Worm (Caenorhabditis elegans): ENCODE data around the gene C25E10.17.

DNA sequence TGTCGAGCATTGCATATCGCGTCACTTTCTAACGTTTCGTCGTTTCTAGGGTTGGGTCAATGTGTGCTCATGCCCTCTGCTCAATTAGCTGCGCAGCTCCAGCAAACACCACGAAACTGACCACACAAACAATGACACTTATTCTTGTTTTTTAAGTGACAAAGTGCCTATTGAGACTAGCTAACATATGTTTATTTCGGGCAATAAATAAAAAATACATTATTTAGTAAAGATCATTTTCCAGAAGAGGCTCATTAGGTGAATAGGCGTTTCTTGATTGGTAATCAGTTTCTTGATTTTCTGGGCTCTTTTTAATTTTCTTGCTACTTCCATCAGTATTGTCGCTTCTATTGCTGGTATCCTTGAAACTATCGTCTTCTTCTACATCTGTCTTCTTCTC is 22.3 kb upstream of the C25E10.17 start, which contains the start of gene T27E4.5:
- TF ChIP-seq zag-1 (tag; optimal IDR thresholded peaks at IDR 0.05) (no peak), mab-9 (GFP tag; IDR thresholded peaks at IDR 0.05) (no peak), tbx-2 (tag; optimal IDR thresholded peaks at IDR 0.05) (no peak), ama-1 (optimal IDR thresholded peaks at IDR 0.05) (no peak), Y116A8C.19 (tag; optimal IDR thresholded peaks at IDR 0.05; ENCODE audit: borderline replicate concordance) (no peak)
